Fruit fly (Drosophila melanogaster) whole organism, embryonic: ENCODE results near the gene PMP34.

Source experiments
- ATbp ChIP-seq: fragments of 200-800 bp; sonication (Bioruptor generic); optimal IDR thresholded peaks from 2 replicates; lab custom pipeline; 2017; ENCODE audit warnings: missing biosample characterization, mild to moderate bottlenecking, missing genetic modification characterization, missing genetic modification reagents
- Asciz ChIP-seq: fragments of 200-800 bp; sonication (Bioruptor generic); optimal IDR thresholded peaks from 2 replicates; lab custom pipeline; 2017; ENCODE audit warnings: missing biosample characterization, mild to moderate bottlenecking, missing genetic modification characterization, missing genetic modification reagents
- Awh ChIP-seq: fragments of 200-800 bp; sonication (Bioruptor generic); IDR thresholded peaks from 2 replicates; pipeline ENCODE4, ENCODE4 v1.3.6; 2022; ENCODE audit warnings: missing biosample characterization, missing genetic modification characterization
- B-H1 ChIP-seq: fragments of 200-800 bp; sonication (Bioruptor generic); IDR thresholded peaks from 3 replicates; pipeline ENCODE4 v1.3.6; 2022; ENCODE audit warnings: missing biosample characterization, missing genetic modification characterization
- CG10979 ChIP-seq: fragments of 200-800 bp; sonication (Bioruptor generic); optimal IDR thresholded peaks from 2 replicates; lab custom pipeline; 2018; ENCODE audit warnings: missing biosample characterization, mild to moderate bottlenecking, missing genetic modification characterization, moderate library complexity
- CG11456 ChIP-seq: fragments of 200-800 bp; sonication (Bioruptor generic); IDR thresholded peaks from 3 replicates; pipeline ENCODE4 v1.3.6; 2022; ENCODE audit warnings: missing biosample characterization, missing genetic modification characterization
- CG1233 ChIP-seq: fragments of 200-800 bp; sonication (Bioruptor generic); optimal IDR thresholded peaks from 4 replicates; lab custom pipeline; 2018; ENCODE audit warnings: missing biosample characterization, mild to moderate bottlenecking, missing genetic modification characterization
- CG14014 ChIP-seq: fragments of 200-800 bp; sonication (Bioruptor generic); IDR thresholded peaks from 2 replicates; pipeline ENCODE4 v1.3.6; 2022; ENCODE audit warnings: missing biosample characterization, missing genetic modification characterization
- CG14050 ChIP-seq: fragments of 200-800 bp; sonication (Bioruptor generic); IDR thresholded peaks from 3 replicates; pipeline ENCODE4 v1.3.6; 2022; ENCODE audit warnings: missing biosample characterization, missing genetic modification characterization
- CG32772 ChIP-seq: fragments of 200-800 bp; sonication (Bioruptor generic); IDR thresholded peaks from 2 replicates; pipeline ENCODE4 v1.3.6; 2022; ENCODE audit warnings: missing biosample characterization, missing genetic modification characterization
- CG4617 ChIP-seq: fragments of 200-800 bp; sonication (Bioruptor generic); optimal IDR thresholded peaks from 3 replicates; lab custom pipeline; 2016; ENCODE audit warnings: missing biosample characterization, missing genetic modification characterization, borderline replicate concordance
- CG6654 ChIP-seq: fragments of 200-800 bp; sonication (Bioruptor generic); optimal IDR thresholded peaks from 2 replicates; lab custom pipeline; 2017; ENCODE audit warnings: missing biosample characterization, mild to moderate bottlenecking, missing genetic modification characterization
- CG8765 ChIP-seq: fragments of 200-800 bp; sonication (Bioruptor generic); IDR thresholded peaks from 2 replicates; pipeline ENCODE4 v1.3.6; 2022; ENCODE audit warnings: missing biosample characterization, missing genetic modification characterization
- CG8944 ChIP-seq: fragments of 200-800 bp; sonication (Bioruptor generic); optimal IDR thresholded peaks from 3 replicates; lab custom pipeline; 2016; ENCODE audit warnings: missing biosample characterization, missing genetic modification characterization
- Doc2 ChIP-seq: fragments of 200-800 bp; sonication (Bioruptor generic); IDR thresholded peaks from 2 replicates; pipeline ENCODE4 v1.3.6; 2022; ENCODE audit warnings: missing biosample characterization, missing genetic modification characterization
- Fer3 ChIP-seq: fragments of 200-800 bp; sonication (Bioruptor generic); optimal IDR thresholded peaks from 2 replicates; lab custom pipeline; 2018; ENCODE audit warnings: missing biosample characterization, mild to moderate bottlenecking, missing genetic modification characterization, moderate library complexity
- HHEX ChIP-seq: fragments of 200-800 bp; sonication (Bioruptor generic); optimal IDR thresholded peaks from 3 replicates; lab custom pipeline; 2017; ENCODE audit warnings: missing biosample characterization, mild to moderate bottlenecking, missing genetic modification characterization, missing genetic modification reagents
- HLH4C ChIP-seq: fragments of 200-800 bp; sonication (Bioruptor generic); IDR thresholded peaks from 3 replicates; pipeline ENCODE4 v1.3.6; 2022; ENCODE audit warnings: missing biosample characterization, missing genetic modification characterization; ENCODE audit not compliant: partially characterized antibody
- HLHmδ ChIP-seq: fragments of 200-800 bp; sonication (Bioruptor generic); optimal IDR thresholded peaks from 2 replicates; lab custom pipeline; 2018; ENCODE audit warnings: missing biosample characterization, mild to moderate bottlenecking, missing genetic modification characterization, moderate library complexity
- HmgZ ChIP-seq: fragments of 200-800 bp; sonication (Bioruptor generic); optimal IDR thresholded peaks from 2 replicates; lab custom pipeline; 2018; ENCODE audit warnings: missing biosample characterization, mild to moderate bottlenecking, missing genetic modification characterization
- Hr78 ChIP-seq, 2 experiments: fragments of 200-800 bp in 1 of 2; fragments of >200 bp in 1 of 2; sonication (Bioruptor generic) in 1 of 2; optimal IDR thresholded peaks; 2 replicates each; lab custom pipeline; 2017 to 2019; ENCODE audit warnings: missing biosample characterization in 2 of 2, missing genetic modification characterization in 2 of 2, mild to moderate bottlenecking in 1 of 2, moderate library complexity in 1 of 2
- Lhr ChIP-seq: fragments of 200-800 bp; sonication (Bioruptor generic); optimal IDR thresholded peaks from 3 replicates; lab custom pipeline; 2017; ENCODE audit warnings: mild to moderate bottlenecking, missing biosample characterization, missing genetic modification reagents, missing genetic modification characterization
- Neu2 ChIP-seq: fragments of 200-800 bp; sonication (Bioruptor generic); optimal IDR thresholded peaks from 3 replicates; lab custom pipeline; 2016; ENCODE audit warnings: missing biosample characterization, missing genetic modification characterization, borderline replicate concordance
- Nf-YB ChIP-seq: fragments of 200-800 bp; sonication (Bioruptor generic); optimal IDR thresholded peaks from 3 replicates; lab custom pipeline; 2019; ENCODE audit warnings: missing biosample characterization, mild to moderate bottlenecking, missing genetic modification characterization, moderate library complexity
- Taf1 ChIP-seq: fragments of 200-800 bp; sonication (Bioruptor generic); IDR thresholded peaks from 2 replicates; pipeline ENCODE4 v1.3.6; 2022; ENCODE audit warnings: missing biosample characterization, missing genetic modification characterization
- al ChIP-seq: fragments of 200-800 bp; sonication (Bioruptor generic); IDR thresholded peaks from 2 replicates; pipeline ENCODE4 v1.3.6; 2022; ENCODE audit warnings: missing biosample characterization, missing genetic modification characterization
- ap ChIP-seq: fragments of 200-800 bp; sonication (Bioruptor generic); IDR thresholded peaks from 2 replicates; pipeline ENCODE4 v1.3.6; 2022; ENCODE audit warnings: missing biosample characterization, missing genetic modification characterization
- ara ChIP-seq: fragments of 200-800 bp; sonication (Bioruptor generic); IDR thresholded peaks from 2 replicates; pipeline ENCODE4 v1.3.6; 2022; ENCODE audit warnings: missing biosample characterization, missing genetic modification characterization
- ase ChIP-seq: fragments of 200-800 bp; sonication (Bioruptor generic); IDR thresholded peaks from 3 replicates; pipeline ENCODE4 v1.3.6; 2022; ENCODE audit warnings: missing biosample characterization, missing genetic modification characterization
- corto ChIP-seq: fragments of 200-800 bp; sonication (Bioruptor generic); optimal IDR thresholded peaks from 2 replicates; lab custom pipeline; 2016; ENCODE audit warnings: missing biosample characterization, mild to moderate bottlenecking, missing genetic modification characterization, moderate library complexity
- disco-r ChIP-seq: fragments of 200-800 bp; sonication (Bioruptor generic); optimal IDR thresholded peaks from 2 replicates; lab custom pipeline; 2016; ENCODE audit warnings: missing biosample characterization, missing genetic modification characterization
- fu2 ChIP-seq: fragments of 200-800 bp; sonication (Bioruptor generic); optimal IDR thresholded peaks from 2 replicates; lab custom pipeline; 2016; ENCODE audit warnings: missing biosample characterization, missing genetic modification characterization
- gem ChIP-seq: fragments of 200-800 bp; sonication (Bioruptor generic); optimal IDR thresholded peaks from 2 replicates; lab custom pipeline; 2019; ENCODE audit warnings: missing biosample characterization, mild to moderate bottlenecking, missing genetic modification characterization, moderate library complexity
- gt ChIP-seq: fragments of 200-800 bp; sonication (Bioruptor generic); IDR thresholded peaks from 2 replicates; pipeline ENCODE4 v1.3.6; 2022; ENCODE audit warnings: missing biosample characterization, missing genetic modification characterization
- h ChIP-seq: fragments of >200 bp; optimal IDR thresholded peaks from 2 replicates; lab custom pipeline; 2017
- insv ChIP-seq, 2 experiments: fragments of 200-800 bp; sonication (Bioruptor generic); optimal IDR thresholded peaks; 3 replicates each; lab custom pipeline; 2016 to 2018; ENCODE audit warnings: missing biosample characterization in 2 of 2, missing genetic modification characterization in 2 of 2
- luna ChIP-seq: fragments of 200-800 bp; sonication (Bioruptor generic); optimal IDR thresholded peaks from 2 replicates; lab custom pipeline; 2016; ENCODE audit warnings: missing biosample characterization, missing genetic modification characterization
- nmo ChIP-seq: fragments of 200-800 bp; sonication (Bioruptor generic); optimal IDR thresholded peaks from 2 replicates; lab custom pipeline; 2018; ENCODE audit warnings: missing biosample characterization, mild to moderate bottlenecking, missing genetic modification characterization, moderate library complexity
- nom ChIP-seq: fragments of 200-800 bp; sonication (Bioruptor generic); optimal IDR thresholded peaks from 2 replicates; lab custom pipeline; 2017; ENCODE audit warnings: missing biosample characterization, missing genetic modification characterization, mild to moderate bottlenecking, moderate library complexity, missing genetic modification reagents
- p53 ChIP-seq: fragments of 200-800 bp; sonication (Bioruptor generic); optimal IDR thresholded peaks from 2 replicates; lab custom pipeline; 2016; ENCODE audit warnings: missing biosample characterization, missing genetic modification characterization
- peb ChIP-seq: fragments of 200-800 bp; sonication (Bioruptor generic); IDR thresholded peaks from 2 replicates; pipeline ENCODE4 v1.3.6; 2022; ENCODE audit warnings: missing biosample characterization, missing genetic modification characterization
- pum ChIP-seq: fragments of 200-800 bp; sonication (Bioruptor generic); optimal IDR thresholded peaks from 2 replicates; lab custom pipeline; 2016; ENCODE audit warnings: missing biosample characterization, missing genetic modification characterization
- rib ChIP-seq: fragments of 200-800 bp; sonication (Bioruptor generic); IDR thresholded peaks from 2 replicates; pipeline ENCODE4 v1.3.6; 2022; ENCODE audit warnings: missing biosample characterization, missing genetic modification characterization
- sima ChIP-seq: fragments of 200-800 bp; sonication (Bioruptor generic); optimal IDR thresholded peaks from 2 replicates; lab custom pipeline; 2016; ENCODE audit warnings: missing biosample characterization, missing genetic modification characterization
- so ChIP-seq: fragments of 200-800 bp; sonication (Bioruptor generic); IDR thresholded peaks from 3 replicates; pipeline ENCODE4 v1.3.6; 2022; ENCODE audit warnings: missing biosample characterization, missing genetic modification characterization
- sug ChIP-seq: fragments of 200-800 bp; optimal IDR thresholded peaks from 2 replicates; lab custom pipeline; 2019; ENCODE audit warnings: missing biosample characterization, mild to moderate bottlenecking, missing genetic modification characterization, moderate library complexity
- twi ChIP-seq: fragments of 200-800 bp; optimal IDR thresholded peaks from 2 replicates; lab custom pipeline; 2019; ENCODE audit warnings: missing biosample characterization, mild to moderate bottlenecking, missing genetic modification characterization, moderate library complexity
- vnd ChIP-seq: fragments of 200-800 bp; sonication (Bioruptor generic); IDR thresholded peaks from 3 replicates; pipeline ENCODE4 v1.3.6; 2022; ENCODE audit warnings: missing biosample characterization, missing genetic modification characterization; ENCODE audit not compliant: partially characterized antibody

Gene PMP34

dm6 chr3L:4363887-4364794 is 45.6 kb downstream of the PMP34 start, which contains the start of the genes Cip4 and mRpS6 (continued):
- TF ChIP-seq h (lab: Kevin White, UChicago), result no peak
- peak; percentile 53 for TF ChIP-seq HmgZ
- TF ChIP-seq B-H1 (GFP tag; lab: Robert Waterston, UW), result no peak
- TF ChIP-seq corto (GFP tag; lab: Kevin White, UChicago), result peak; percentile 47
- no peak for TF ChIP-seq Doc2 (GFP tag; lab: Robert Waterston, UW)
- peak; percentile 53 for TF ChIP-seq nom (GFP tag; lab: Kevin White, UChicago)
- peak; percentile 69 for TF ChIP-seq ATbp
- TF ChIP-seq CG4617, result peak; percentile 53
- peak; percentile 64 for TF ChIP-seq CG32772 (GFP tag; lab: Robert Waterston, UW)
- peak; percentile 53 for TF ChIP-seq rib (GFP tag; lab: Robert Waterston, UW)
- peak; percentile 51 for TF ChIP-seq Nf-YB (GFP tag; lab: Kevin White, UChicago)
- TF ChIP-seq Neu2, result no peak
- TF ChIP-seq Fer3 (tag; lab: Kevin White, UChicago), result no peak
- TF ChIP-seq twi, result peak; percentile 73
- peak; percentile 85 for TF ChIP-seq so (GFP tag; lab: Robert Waterston, UW)
- TF ChIP-seq CG10979 (tag; lab: Kevin White, UChicago), result no peak
- TF ChIP-seq CG14014 (GFP tag; lab: Robert Waterston, UW), result peak; percentile 93
- peak in 1 of 2 experiments; percentile 46 for TF ChIP-seq Hr78 (GFP tag; optimal IDR thresholded peaks at IDR 0.05; lab: Kevin White, UChicago)
- TF ChIP-seq HLH4C, result peak; percentile 39; the same call in 1 of the 3 replicates
- peak; percentile 83 for TF ChIP-seq ap (GFP tag; lab: Robert Waterston, UW)
- TF ChIP-seq Taf1, result peak; percentile 63
- peak; percentile 66 for TF ChIP-seq CG8765 (GFP tag; lab: Robert Waterston, UW)
- peak; percentile 93 for TF ChIP-seq gem
- TF ChIP-seq insv (GFP tag; optimal IDR thresholded peaks at IDR 0.05; lab: Kevin White, UChicago), result peak in 1 of 2 experiments; percentile 56
- no peak for TF ChIP-seq gt (GFP tag; lab: Robert Waterston, UW)
- peak; percentile 91 for TF ChIP-seq nmo
- TF ChIP-seq disco-r, result no peak
- no peak for TF ChIP-seq p53 (GFP tag; lab: Kevin White, UChicago)
- TF ChIP-seq pum (GFP tag; lab: Kevin White, UChicago), result peak; percentile 43
- TF ChIP-seq Lhr, result peak; percentile 48
- peak; percentile 86 for TF ChIP-seq CG14050 (GFP tag; lab: Robert Waterston, UW)
- peak; percentile 47 for TF ChIP-seq Asciz
- 0 out of 2 replicates have a peak, but pooled peaks have one; percentile 54 for TF ChIP-seq Awh
- TF ChIP-seq ara, result peak; percentile 48; the same call in 1 of the 2 replicates
- TF ChIP-seq peb (GFP tag; lab: Robert Waterston, UW), result peak; percentile 63; the same call in 1 of the 2 replicates
- TF ChIP-seq luna (GFP tag; lab: Kevin White, UChicago), result no peak
- TF ChIP-seq vnd (GFP tag; lab: Robert Waterston, UW), result no peak
- TF ChIP-seq al (GFP tag; lab: Robert Waterston, UW), result peak; percentile 64
- TF ChIP-seq fu2 (GFP tag; lab: Kevin White, UChicago), result peak; percentile 10
- peak; percentile 84 for TF ChIP-seq CG1233
- TF ChIP-seq CG11456 (GFP tag; lab: Robert Waterston, UW), result peak; percentile 85
- TF ChIP-seq HLHmδ (GFP tag; lab: Kevin White, UChicago), result peak; percentile 58
- TF ChIP-seq CG8944 (GFP tag; lab: Kevin White, UChicago), result no peak
- peak; percentile 54 for TF ChIP-seq CG6654 (GFP tag; lab: Kevin White, UChicago)
- no peak for TF ChIP-seq sima (GFP tag; lab: Kevin White, UChicago)
- peak; percentile 86 for TF ChIP-seq sug
- no peak for TF ChIP-seq HHEX (GFP tag; lab: Kevin White, UChicago)
- peak; percentile 61; the same call in 2 of the 3 replicates for TF ChIP-seq ase (GFP tag; lab: Robert Waterston, UW)
